Worm (Caenorhabditis elegans) whole organism, young adult: Measurements from ENCODE around the gene C18D11.1.

Source experiments
- B0261.1 ChIP-seq: sonication (generic microtip); optimal IDR thresholded peaks from 2 replicates; lab custom pipeline; 2016; ENCODE audit warnings: mild to moderate bottlenecking, missing genetic modification characterization, moderate library complexity, missing compliant biosample characterization
- C06A6.2 ChIP-seq: fragments of 200-800 bp; sonication (Bioruptor generic); conservative IDR thresholded peaks from 2 replicates; pipeline ENCODE4 v1.3.6; 2022; ENCODE audit warnings: missing genetic modification characterization, missing compliant biosample characterization
- F10E7.11 ChIP-seq: sonication (generic microtip); optimal IDR thresholded peaks from 2 replicates; lab custom pipeline; 2017; ENCODE audit warnings: mild to moderate bottlenecking, missing genetic modification characterization, moderate library complexity, missing compliant biosample characterization
- F33H1.4 ChIP-seq: fragments of 200-800 bp; sonication (Bioruptor generic); IDR thresholded peaks from 2 replicates; pipeline ENCODE4 v1.3.6; 2022; ENCODE audit warnings: missing genetic modification reagents, missing genetic modification characterization, missing compliant biosample characterization
- F57C9.4 ChIP-seq: sonication (generic microtip); optimal IDR thresholded peaks from 2 replicates; lab custom pipeline; 2017; ENCODE audit warnings: mild to moderate bottlenecking, missing genetic modification characterization, missing compliant biosample characterization
- Y67H2A.10 ChIP-seq: fragments of 200-800 bp; sonication (Bioruptor generic); conservative IDR thresholded peaks from 2 replicates; pipeline ENCODE4 v1.3.6; 2022; ENCODE audit warnings: missing genetic modification reagents, missing genetic modification characterization, missing compliant biosample characterization
- Y95B8A.8 ChIP-seq: fragments of 200-800 bp; sonication (Bioruptor generic); IDR thresholded peaks from 2 replicates; pipeline ENCODE4 v1.3.6; 2022; ENCODE audit warnings: missing genetic modification reagents, missing genetic modification characterization, missing compliant biosample characterization
- attf-3 ChIP-seq: fragments of 200-800 bp; sonication (Bioruptor generic); conservative IDR thresholded peaks from 2 replicates; pipeline ENCODE4 v1.3.6; 2022; ENCODE audit warnings: missing genetic modification reagents, missing genetic modification characterization, missing compliant biosample characterization
- attf-5 ChIP-seq: fragments of 200-800 bp; sonication (Bioruptor generic); optimal IDR thresholded peaks from 2 replicates; lab custom pipeline; 2018; ENCODE audit warnings: mild to moderate bottlenecking, missing genetic modification characterization, missing compliant biosample characterization
- bed-1 ChIP-seq: fragments of 200-800 bp; sonication (Bioruptor generic); IDR thresholded peaks from 2 replicates; pipeline ENCODE4 v1.3.6; 2022; ENCODE audit warnings: missing genetic modification reagents, missing genetic modification characterization, missing compliant biosample characterization
- bed-2 ChIP-seq: fragments of 200-800 bp; sonication (Bioruptor generic); IDR thresholded peaks from 2 replicates; pipeline ENCODE4 v1.3.6; 2022; ENCODE audit warnings: missing genetic modification reagents, missing genetic modification characterization, missing compliant biosample characterization
- egl-44 ChIP-seq: fragments of 200-800 bp; sonication (Bioruptor generic); IDR thresholded peaks from 2 replicates; pipeline ENCODE4 v1.3.6; 2022; ENCODE audit warnings: missing genetic modification reagents, missing genetic modification characterization, missing compliant biosample characterization
- egrh-3 ChIP-seq: fragments of 200-800 bp; sonication (Bioruptor generic); IDR thresholded peaks from 2 replicates; pipeline ENCODE4 v1.3.6; 2022; ENCODE audit warnings: missing genetic modification reagents, missing genetic modification characterization, missing compliant biosample characterization
- hlh-26 ChIP-seq: fragments of 200-800 bp; sonication (Bioruptor generic); conservative IDR thresholded peaks from 2 replicates; pipeline ENCODE4 v1.3.6; 2022; ENCODE audit warnings: missing genetic modification reagents, missing genetic modification characterization, missing compliant biosample characterization
- hmg-1.2 ChIP-seq: fragments of 200-800 bp; sonication (Bioruptor generic); IDR thresholded peaks from 2 replicates; pipeline ENCODE4 v1.3.6; 2022; ENCODE audit warnings: missing genetic modification reagents, missing genetic modification characterization, missing compliant biosample characterization
- hrde-1 ChIP-seq: sonication (generic microtip); optimal IDR thresholded peaks from 2 replicates; lab custom pipeline; 2016; ENCODE audit warnings: missing genetic modification characterization, mild to moderate bottlenecking, missing compliant biosample characterization, moderate library complexity, missing genotype, missing genetic modification reagents, borderline replicate concordance
- hsf-1 ChIP-seq: fragments of 200-800 bp; sonication (Bioruptor generic); IDR thresholded peaks from 2 replicates; pipeline ENCODE4 v1.3.6; 2022; ENCODE audit warnings: missing genetic modification reagents, missing genetic modification characterization, missing compliant biosample characterization
- lin-40 ChIP-seq: sonication (generic microtip); optimal IDR thresholded peaks from 2 replicates; lab custom pipeline; 2016; ENCODE audit warnings: missing genetic modification characterization, mild to moderate bottlenecking, missing compliant biosample characterization, missing genotype, missing genetic modification reagents
- lsl-1 ChIP-seq: fragments of 200-800 bp; sonication (Bioruptor generic); optimal IDR thresholded peaks from 2 replicates; lab custom pipeline; 2018; ENCODE audit warnings: mild to moderate bottlenecking, missing genetic modification characterization, moderate library complexity, missing compliant biosample characterization
- lsy-27 ChIP-seq: sonication (generic microtip); optimal IDR thresholded peaks from 2 replicates; lab custom pipeline; 2017; ENCODE audit warnings: missing genetic modification characterization, mild to moderate bottlenecking, missing compliant biosample characterization, antibody characterized with exemption, missing genotype, borderline replicate concordance; ENCODE audit not compliant: insufficient read depth
- madf-10 ChIP-seq: sonication (generic microtip); optimal IDR thresholded peaks from 2 replicates; lab custom pipeline; 2016; ENCODE audit warnings: mild to moderate bottlenecking, missing genetic modification characterization, missing compliant biosample characterization
- mcd-1 ChIP-seq: fragments of 200-800 bp; sonication (Bioruptor generic); IDR thresholded peaks from 2 replicates; pipeline ENCODE4 v1.3.6; 2022; ENCODE audit warnings: missing genetic modification reagents, missing genetic modification characterization, missing compliant biosample characterization
- mes-4 ChIP-seq: sonication (generic microtip); optimal IDR thresholded peaks from 2 replicates; lab custom pipeline; 2016; ENCODE audit warnings: missing genotype, missing genetic modification characterization, missing compliant biosample characterization
- nhr-179 ChIP-seq: sonication (generic microtip); optimal IDR thresholded peaks from 2 replicates; lab custom pipeline; 2016; ENCODE audit warnings: mild to moderate bottlenecking, missing genetic modification characterization, missing compliant biosample characterization
- pha-4 ChIP-seq: fragments of 150-350 bp; sonication (generic microtip); optimal IDR thresholded peaks from 2 replicates; lab custom pipeline; 2014; ENCODE audit warnings: missing biosample characterization, missing genetic modification reagents, missing genetic modification characterization
- repo-1 ChIP-seq: sonication (generic microtip); optimal IDR thresholded peaks from 2 replicates; lab custom pipeline; 2017; ENCODE audit warnings: mild to moderate bottlenecking, missing genetic modification characterization, missing compliant biosample characterization
- snpc-1.1 ChIP-seq: sonication (generic microtip); optimal IDR thresholded peaks from 2 replicates; lab custom pipeline; 2017; ENCODE audit warnings: missing genetic modification characterization, mild to moderate bottlenecking, missing compliant biosample characterization, antibody characterized with exemption, moderate library complexity, missing genotype, missing genetic modification reagents; ENCODE audit not compliant: insufficient read depth
- somi-1 ChIP-seq: fragments of 200-800 bp; sonication (Bioruptor generic); optimal IDR thresholded peaks from 2 replicates; lab custom pipeline; 2018; ENCODE audit warnings: mild to moderate bottlenecking, missing genetic modification characterization, missing compliant biosample characterization
- tbp1 ChIP-seq: fragments of 200-800 bp; sonication (Bioruptor generic); optimal IDR thresholded peaks from 2 replicates; lab custom pipeline; 2018; ENCODE audit warnings: mild to moderate bottlenecking, missing genetic modification characterization, missing compliant biosample characterization
- zfh-2 ChIP-seq: fragments of 200-800 bp; sonication (Bioruptor generic); conservative IDR thresholded peaks from 2 replicates; pipeline ENCODE4 v1.3.6; 2022; ENCODE audit warnings: missing genetic modification reagents, missing genetic modification characterization, missing compliant biosample characterization
- zim-3 ChIP-seq: sonication (generic microtip); optimal IDR thresholded peaks from 2 replicates; lab custom pipeline; 2017; ENCODE audit warnings: mild to moderate bottlenecking, missing genetic modification characterization, moderate library complexity, missing compliant biosample characterization

The C18D11.1 gene

ce11 chrIII:11841728-11842127, 25.4 kb downstream of the C18D11.1 start:
- TF ChIP-seq egrh-3 (GFP tag; lab: Robert Waterston, UW), result no peak
- TF ChIP-seq zfh-2 (GFP tag; lab: Robert Waterston, UW), result peak; percentile 69
- no peak for TF ChIP-seq madf-10 (tag; lab: Kevin White, UChicago)
- TF ChIP-seq bed-1, result no peak
- TF ChIP-seq repo-1, result no peak
- no peak for TF ChIP-seq hrde-1
- no peak for TF ChIP-seq egl-44 (GFP tag; lab: Robert Waterston, UW)
- no peak for TF ChIP-seq zim-3 (tag; lab: Kevin White, UChicago)
- no peak for TF ChIP-seq C06A6.2 (GFP tag; lab: Robert Waterston, UW)
- TF ChIP-seq hsf-1 (GFP tag; lab: Robert Waterston, UW), result 0 out of 2 replicates have a peak, but pooled peaks have one; percentile 29
- TF ChIP-seq somi-1, result no peak
- TF ChIP-seq lsy-27 (tag; lab: Kevin White, UChicago), result no peak

- TF ChIP-seq F33H1.4 (no peak), zfh-2 (GFP tag; lab: Robert Waterston, UW) (peak; percentile 65), mes-4 (tag; lab: Kevin White, UChicago) (no peak), hsf-1 (GFP tag; lab: Robert Waterston, UW) (no peak), pha-4 (tag; lab: Kevin White, UChicago) (no peak), Y95B8A.8 (GFP tag; lab: Robert Waterston, UW) (no peak), snpc-1.1 (tag; lab: Kevin White, UChicago) (no peak), mcd-1 (GFP tag; lab: Robert Waterston, UW) (no peak)
These were observed 26.6 kb downstream of the C18D11.1 start for ce11 chrIII:11843007-11843406.

- no peak for TF ChIP-seq attf-3 (GFP tag; lab: Robert Waterston, UW)
- no peak for TF ChIP-seq B0261.1 (tag; lab: Kevin White, UChicago)
- no peak for TF ChIP-seq hlh-26 (GFP tag; lab: Robert Waterston, UW)
These were observed 30.0 kb downstream of the C18D11.1 start, which contains the start of gene ntl-3 for ce11 chrIII:11846365-11846764. TSS of gene ntl-3 (minus strand) at chrIII:11846465.

ce11 chrIII:11847014-11847413, 30.6 kb downstream of the C18D11.1 start:
- TF ChIP-seq lin-40 (no peak), hmg-1.2 (peak; percentile 14; the same call in 1 of the 2 replicates)

- TF ChIP-seq tbp1 (GFP tag; lab: Kevin White, UChicago) (peak; percentile 7), attf-5 (GFP tag; lab: Kevin White, UChicago) (peak; percentile 23), lsl-1 (GFP tag; lab: Kevin White, UChicago) (peak; percentile 83), Y67H2A.10 (no peak), F57C9.4 (tag; lab: Kevin White, UChicago) (no peak), F10E7.11 (tag; lab: Kevin White, UChicago) (no peak), bed-2 (GFP tag; lab: Robert Waterston, UW) (no peak), nhr-179 (no peak), hmg-1.2 (no peak)
These were observed 31.4 kb downstream of the C18D11.1 start, which contains the start of gene mif-1 for ce11 chrIII:11847658-11848202. TSS of gene mif-1 (plus strand) at chrIII:11848152.
